Fruit fly (Drosophila melanogaster): ENCODE measurements around the gene IM33.

IM33 gene

DNA sequence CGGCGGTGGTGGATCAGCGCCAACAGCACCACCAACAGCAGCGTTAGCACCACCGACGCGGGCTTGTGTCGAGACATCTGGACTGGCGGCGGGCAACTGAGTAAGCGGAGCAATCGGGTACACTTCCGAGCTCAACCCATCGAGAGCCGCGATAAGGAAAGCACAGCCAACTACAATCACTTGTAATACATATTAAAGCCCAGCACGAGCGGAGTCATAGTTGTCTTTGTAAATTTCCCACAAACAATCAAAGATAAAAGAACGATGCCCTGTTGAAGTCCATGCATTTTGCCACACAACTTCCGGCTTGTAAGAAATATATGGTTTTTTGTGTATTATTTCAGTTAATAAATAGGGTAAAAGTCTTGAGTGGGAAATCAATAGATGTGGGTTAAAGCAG lies 10.5 kb upstream of the IM33 start, which contains the start of gene CG31777:
Gene CG31777 (minus strand): TSS at position 101 of the 400 bp plus-strand sequence.
- TF ChIP-seq psq (optimal IDR thresholded peaks at IDR 0.05) (no peak), EcR (GFP tag; optimal IDR thresholded peaks at IDR 0.05) (no peak), usp (GFP tag; optimal IDR thresholded peaks at IDR 0.05) (no peak), Dll (optimal IDR thresholded peaks at IDR 0.05) (no peak), CG8478 (optimal IDR thresholded peaks at IDR 0.05) (no peak), pan (optimal IDR thresholded peaks at IDR 0.05) (no peak)

DNA sequence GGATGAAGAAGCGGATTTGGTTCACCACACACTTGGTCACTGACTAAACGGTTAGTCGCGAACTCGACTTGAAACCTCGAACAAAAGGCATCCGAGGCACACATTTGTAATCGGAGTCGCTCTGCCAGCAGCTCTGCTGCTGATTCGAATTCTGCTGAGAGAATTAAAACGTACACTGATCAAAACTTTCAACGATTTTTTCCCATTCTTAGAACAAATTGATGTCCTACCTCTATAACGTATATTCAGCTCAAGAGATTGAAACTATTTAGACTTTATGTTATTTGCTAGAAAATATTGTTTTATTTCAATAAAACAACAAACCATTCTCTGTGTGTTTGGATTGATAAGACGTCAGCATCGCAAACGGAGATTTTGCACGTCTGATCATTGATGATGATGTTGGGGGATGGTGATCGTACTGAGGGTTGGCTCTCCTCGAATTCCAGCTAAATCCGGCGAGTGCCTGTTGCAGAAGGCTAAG lies 9.0 kb upstream of the IM33 start, which contains the start of gene CG31778:
Gene CG31778 (minus strand): TSS at position 51 of the 484 bp plus-strand sequence.
- TF ChIP-seq Dll (optimal IDR thresholded peaks at IDR 0.05) (no peak), usp (GFP tag; optimal IDR thresholded peaks at IDR 0.05) (no peak)

DNA sequence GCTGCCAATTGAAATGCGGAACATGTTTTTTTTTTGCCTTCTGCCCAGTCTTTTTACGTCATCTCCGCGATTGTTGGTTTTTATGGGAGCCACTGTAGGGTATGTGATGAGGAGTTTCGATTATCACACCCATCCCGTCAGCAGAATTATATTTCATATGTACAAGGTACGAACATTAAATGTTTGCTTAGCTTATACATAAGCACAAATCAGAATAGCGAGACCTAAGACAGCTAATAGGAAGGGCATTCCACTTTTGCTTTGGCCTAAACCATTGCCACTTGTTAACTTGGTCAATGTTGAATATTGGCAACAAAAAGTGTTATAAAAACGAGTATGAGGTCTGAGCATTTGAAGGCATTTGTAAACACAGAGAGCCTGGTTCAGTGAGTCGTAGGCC lies 6.8 kb upstream of the IM33 start, which contains the start of gene CG2816:
Gene CG2816 (plus strand): TSS at position 400 of the 400 bp plus-strand sequence.
- TF ChIP-seq pan (optimal IDR thresholded peaks at IDR 0.05) (no peak), Dll (optimal IDR thresholded peaks at IDR 0.05) (no peak), usp (GFP tag; optimal IDR thresholded peaks at IDR 0.05) (no peak), EcR (GFP tag; optimal IDR thresholded peaks at IDR 0.05) (no peak), CG8478 (optimal IDR thresholded peaks at IDR 0.05) (no peak), psq (optimal IDR thresholded peaks at IDR 0.05) (no peak)

DNA sequence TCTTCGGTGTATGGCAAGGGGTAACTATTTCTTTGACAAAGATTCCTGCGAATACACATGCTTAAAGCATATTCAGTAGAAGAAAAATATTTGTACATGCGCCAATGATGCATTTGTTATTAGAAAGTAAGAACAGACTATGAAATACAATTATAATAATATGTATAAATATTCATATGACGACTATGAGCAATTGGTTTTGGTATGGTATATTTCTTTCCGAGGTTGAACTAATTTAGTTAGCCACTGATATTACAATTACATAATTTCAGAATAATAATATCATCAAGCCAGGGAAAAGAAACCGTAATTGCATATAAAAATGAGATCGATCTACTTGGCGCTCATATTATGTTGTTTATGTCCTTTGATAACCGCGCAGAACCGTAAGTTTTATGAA lies 5.1 kb upstream of the IM33 start, which contains the start of gene CG43145:
Gene CG43145 (plus strand): TSS at position 301 of the 400 bp plus-strand sequence.
- TF ChIP-seq usp (GFP tag; optimal IDR thresholded peaks at IDR 0.05) = no peak
- no peak for TF ChIP-seq EcR (GFP tag; optimal IDR thresholded peaks at IDR 0.05)
- TF ChIP-seq Dll (optimal IDR thresholded peaks at IDR 0.05) = no peak

DNA sequence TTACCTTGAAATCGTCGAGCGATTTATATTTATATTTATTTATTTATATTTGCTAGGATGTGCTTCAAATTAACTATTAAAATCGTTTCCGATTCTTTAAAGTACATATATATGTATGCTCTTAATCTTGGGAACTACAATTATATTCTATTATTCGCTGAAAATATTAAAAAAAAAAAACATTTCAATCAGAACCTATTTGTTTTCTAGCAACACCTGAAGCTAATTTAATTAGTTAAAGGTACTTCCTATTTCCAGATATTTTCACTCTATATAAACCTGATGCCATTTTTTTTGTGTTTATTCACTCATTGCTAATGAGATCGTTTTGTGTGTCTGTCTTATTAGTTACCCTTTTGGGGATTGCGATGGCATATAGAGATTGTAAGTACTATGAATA lies 4.5 kb upstream of the IM33 start, which contains the start of gene CG42467:
Gene CG42467 (plus strand): TSS at position 301 of the 400 bp plus-strand sequence.
- TF ChIP-seq usp (GFP tag; optimal IDR thresholded peaks at IDR 0.05) (no peak), pan (optimal IDR thresholded peaks at IDR 0.05) (no peak), Dll (optimal IDR thresholded peaks at IDR 0.05) (no peak), CG8478 (optimal IDR thresholded peaks at IDR 0.05) (no peak), psq (optimal IDR thresholded peaks at IDR 0.05) (no peak), EcR (GFP tag; optimal IDR thresholded peaks at IDR 0.05) (no peak)

DNA sequence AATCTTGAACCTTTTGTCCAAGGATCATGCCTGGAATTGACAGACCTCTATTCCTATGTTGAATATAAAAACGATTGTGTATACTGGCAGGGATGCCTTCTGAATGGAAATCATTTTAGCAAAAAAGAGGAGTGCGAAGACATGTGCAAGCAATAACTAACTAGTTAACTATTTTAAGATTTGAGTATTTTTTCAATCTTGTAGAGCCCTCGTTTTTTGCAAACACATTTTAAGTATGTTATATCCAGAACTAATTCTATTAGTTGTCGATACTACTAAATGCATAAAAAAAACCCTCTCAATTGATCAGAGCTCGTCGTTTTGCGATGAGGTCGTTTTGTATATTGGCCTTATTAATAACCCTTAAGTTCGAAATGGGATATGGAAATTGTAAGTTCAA lies 3.9 kb upstream of the IM33 start, which contains the start of gene Sfp24C1:
Gene Sfp24C1 (plus strand): TSS at position 301 of the 400 bp plus-strand sequence.
- TF ChIP-seq CG8478 (optimal IDR thresholded peaks at IDR 0.05) = no peak
- no peak for TF ChIP-seq psq (optimal IDR thresholded peaks at IDR 0.05)
- TF ChIP-seq usp (GFP tag; optimal IDR thresholded peaks at IDR 0.05) = no peak
- no peak for TF ChIP-seq Dll (optimal IDR thresholded peaks at IDR 0.05)
- TF ChIP-seq pan (optimal IDR thresholded peaks at IDR 0.05) = no peak
- TF ChIP-seq EcR (GFP tag; optimal IDR thresholded peaks at IDR 0.05) = no peak

DNA sequence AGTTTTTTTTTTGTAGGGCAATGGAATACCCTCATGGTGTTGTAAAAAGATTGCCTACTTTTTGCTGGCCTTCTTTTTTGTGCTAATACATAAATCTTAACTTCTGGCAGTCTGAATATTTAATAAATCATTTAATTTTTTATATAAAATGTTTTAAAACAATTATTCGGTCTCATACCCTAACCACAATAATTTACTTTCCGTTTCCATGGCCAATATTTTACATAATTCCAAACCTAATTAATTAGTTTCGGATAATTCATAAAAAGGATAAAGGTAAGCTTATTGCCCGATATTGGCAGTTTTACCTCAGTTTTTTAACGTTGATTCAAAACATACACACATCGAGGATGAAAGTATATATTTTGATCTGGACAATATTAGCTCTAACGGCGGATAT lies 3.4 kb upstream of the IM33 start, which contains the start of gene CG42465:
Gene CG42465 (plus strand): TSS at position 301 of the 400 bp plus-strand sequence.
- no peak for TF ChIP-seq CG8478 (optimal IDR thresholded peaks at IDR 0.05)

DNA sequence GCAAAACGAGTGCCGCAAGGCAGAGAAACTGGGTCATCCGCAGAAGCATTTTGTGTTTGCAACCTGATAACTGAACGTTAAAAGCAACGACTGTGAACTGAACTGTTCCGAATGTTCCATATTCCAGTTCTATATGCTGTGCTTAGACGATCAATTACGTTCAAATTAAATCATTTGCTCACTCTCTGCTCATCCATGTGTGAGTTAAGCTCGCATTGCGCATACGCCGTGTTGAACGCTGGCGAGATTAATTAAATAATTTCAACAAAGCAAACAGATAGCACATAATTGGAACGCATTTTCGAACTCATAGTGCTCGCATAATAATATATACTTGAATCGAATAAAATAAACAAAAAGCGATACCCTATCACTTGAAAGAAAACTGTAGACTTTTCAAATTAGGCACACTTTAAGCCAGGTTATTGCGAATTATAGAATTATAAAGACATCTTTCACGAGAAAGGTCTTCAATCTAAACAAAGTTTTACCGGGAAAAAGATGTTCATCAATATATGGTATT lies 2.6 kb upstream of the IM33 start, which contains the start of the genes CG10031 and CG42464:
Gene CG10031 (minus strand): TSS at position 101 of the 523 bp plus-strand sequence.
Gene CG42464 (plus strand): TSS at position 473 of the 523 bp plus-strand sequence.
- no peak for TF ChIP-seq psq (optimal IDR thresholded peaks at IDR 0.05)
- no peak for TF ChIP-seq CG8478 (optimal IDR thresholded peaks at IDR 0.05)
- TF ChIP-seq Dll (optimal IDR thresholded peaks at IDR 0.05) = no peak
- TF ChIP-seq EcR (GFP tag; optimal IDR thresholded peaks at IDR 0.05) = no peak
- no peak for TF ChIP-seq pan (optimal IDR thresholded peaks at IDR 0.05)
- no peak for TF ChIP-seq usp (GFP tag; optimal IDR thresholded peaks at IDR 0.05)

DNA sequence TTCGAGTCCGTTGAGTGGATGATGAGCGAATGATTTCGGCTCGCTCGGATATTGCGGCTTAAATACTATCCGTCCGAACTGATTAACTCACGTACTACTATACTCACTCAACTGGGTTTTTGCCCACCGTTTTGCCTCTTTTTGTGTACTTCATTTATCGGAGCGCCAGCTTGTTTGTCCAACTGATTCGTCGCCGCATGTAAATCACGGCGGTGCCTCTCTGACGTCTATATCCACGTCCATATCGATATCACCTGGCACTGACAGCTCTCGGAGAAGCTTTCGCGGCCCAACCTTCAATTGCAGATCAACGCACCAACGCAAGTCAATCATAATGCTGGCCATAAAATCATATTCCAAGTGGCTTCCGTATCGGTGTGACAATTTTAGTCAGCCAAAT lies 1.3 kb upstream of the IM33 start, which contains the start of gene CG3604:
Gene CG3604 (minus strand): TSS at position 101 of the 400 bp plus-strand sequence.
- TF ChIP-seq psq (optimal IDR thresholded peaks at IDR 0.05) (no peak), CG8478 (optimal IDR thresholded peaks at IDR 0.05) (no peak), Dll (optimal IDR thresholded peaks at IDR 0.05) (no peak), usp (GFP tag; optimal IDR thresholded peaks at IDR 0.05) (no peak), EcR (GFP tag; optimal IDR thresholded peaks at IDR 0.05) (no peak)

DNA sequence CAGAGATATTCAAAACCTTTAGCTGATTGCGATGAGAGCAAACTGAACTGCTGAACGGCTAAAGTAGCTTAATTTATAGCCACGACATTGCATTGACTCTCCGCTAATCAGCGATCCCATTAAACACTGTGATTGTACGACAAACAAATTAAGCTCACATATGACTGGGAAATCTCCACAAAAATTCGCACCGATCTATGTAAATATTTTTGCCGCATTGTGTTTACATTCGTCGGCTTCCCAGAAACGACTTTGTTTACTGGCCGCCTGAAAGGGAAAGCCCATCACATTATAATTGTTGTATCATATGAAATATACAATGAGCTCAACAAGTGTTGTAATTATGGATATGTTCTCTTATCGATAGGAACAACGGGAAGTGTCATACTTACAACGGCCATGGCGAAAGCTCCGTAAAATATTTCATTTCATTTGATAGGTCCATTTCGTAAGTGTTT lies 1.1 kb downstream of the IM33 start, which contains the start of gene CG16713:
Gene CG16713 (minus strand): TSS at position 51 of the 458 bp plus-strand sequence.
- TF ChIP-seq psq (optimal IDR thresholded peaks at IDR 0.05) = no peak
- no peak for TF ChIP-seq CG8478 (optimal IDR thresholded peaks at IDR 0.05)
- no peak for TF ChIP-seq usp (GFP tag; optimal IDR thresholded peaks at IDR 0.05)
- TF ChIP-seq Dll (optimal IDR thresholded peaks at IDR 0.05) = no peak
- no peak for TF ChIP-seq pan (optimal IDR thresholded peaks at IDR 0.05)

DNA sequence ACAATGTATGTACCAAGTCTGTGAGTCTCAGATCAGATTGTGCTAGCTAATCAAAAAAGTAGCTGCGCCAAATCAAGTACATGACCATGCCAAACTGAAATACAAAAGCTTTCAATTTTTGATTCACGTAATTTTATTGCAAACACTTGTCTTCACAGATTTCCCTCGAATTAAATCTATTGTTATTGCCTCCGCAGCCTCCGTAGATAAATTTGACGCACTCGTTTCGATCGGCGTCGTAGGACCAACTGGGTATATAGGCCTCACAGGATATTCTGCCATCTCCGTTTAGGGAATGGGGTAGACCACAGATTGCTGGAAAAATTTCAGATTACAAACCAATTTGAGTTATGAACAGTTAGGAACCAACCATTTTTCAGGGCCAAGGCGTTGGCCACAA lies 1.5 kb downstream of the IM33 start, which contains the start of gene CG43165:
Gene CG43165 (minus strand): TSS at position 101 of the 400 bp plus-strand sequence.
- TF ChIP-seq psq (optimal IDR thresholded peaks at IDR 0.05) = no peak
- no peak for TF ChIP-seq CG8478 (optimal IDR thresholded peaks at IDR 0.05)
- TF ChIP-seq pan (optimal IDR thresholded peaks at IDR 0.05) = no peak
- no peak for TF ChIP-seq Dll (optimal IDR thresholded peaks at IDR 0.05)
- TF ChIP-seq EcR (GFP tag; optimal IDR thresholded peaks at IDR 0.05) = no peak
- TF ChIP-seq usp (GFP tag; optimal IDR thresholded peaks at IDR 0.05) = no peak

DNA sequence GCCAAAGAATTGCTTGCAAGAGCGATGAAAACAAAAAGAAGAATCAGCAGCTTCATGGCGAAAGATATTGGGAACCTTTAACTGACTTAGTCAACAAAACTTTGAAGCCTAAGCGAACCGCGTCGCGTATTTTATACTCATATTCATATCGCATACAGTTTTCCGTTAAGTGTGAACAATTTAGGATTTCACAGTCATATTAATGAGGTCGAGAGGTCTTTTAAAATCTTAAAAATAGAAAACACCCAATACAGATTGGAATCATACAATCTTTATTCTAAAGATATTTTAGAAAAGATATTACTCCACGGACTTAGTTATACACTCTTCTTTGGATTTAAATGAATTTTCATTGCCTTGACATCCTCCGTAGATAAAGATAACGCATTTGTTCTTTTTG lies 2.7 kb downstream of the IM33 start, which contains the start of gene Acp24A4:
Gene Acp24A4 (minus strand): TSS at position 101 of the 400 bp plus-strand sequence.
- TF ChIP-seq CG8478 (optimal IDR thresholded peaks at IDR 0.05) (no peak), Dll (optimal IDR thresholded peaks at IDR 0.05) (no peak), psq (optimal IDR thresholded peaks at IDR 0.05) (no peak), EcR (GFP tag; optimal IDR thresholded peaks at IDR 0.05) (no peak), pan (optimal IDR thresholded peaks at IDR 0.05) (no peak), usp (GFP tag; optimal IDR thresholded peaks at IDR 0.05) (no peak)
